Fruit fly (Drosophila melanogaster): ENCODE results near the gene Acn.
A peak's percentile ranks its signal among the peaks of the same experiment; 100 is the strongest.

Gene Acn

dm6 chr2L:19014032-19014880, 30.9 kb upstream of the Acn start (continued):
- peak; percentile 55 to 66 for TF ChIP-seq ss (GFP tag; optimal IDR thresholded peaks at IDR 0.05)
- TF ChIP-seq Eip78C (GFP tag) = peak; percentile 86
- TF ChIP-seq Ets96B (tag; optimal IDR thresholded peaks at IDR 0.05) = peak; percentile 62
- peak; percentile 33 for TF ChIP-seq CG9139 (GFP tag; optimal IDR thresholded peaks at IDR 0.05)
- TF ChIP-seq esn (GFP tag; optimal IDR thresholded peaks at IDR 0.05) = peak; percentile 54
- TF ChIP-seq CG15336 (GFP tag; IDR thresholded peaks at IDR 0.05) = peak; percentile 47
- peak; percentile 39 for TF ChIP-seq Hr4 (GFP tag; optimal IDR thresholded peaks at IDR 0.05)
- no peak for TF ChIP-seq fd85E (GFP tag; optimal IDR thresholded peaks at IDR 0.05)
- peak; percentile 19 for TF ChIP-seq pdm3 (GFP tag; optimal IDR thresholded peaks at IDR 0.05)
- no peak for TF ChIP-seq Sox14 (GFP tag; optimal IDR thresholded peaks at IDR 0.05)
- peak; percentile 61 for TF ChIP-seq dsx (GFP tag; optimal IDR thresholded peaks at IDR 0.05; ENCODE audit: poor library complexity, severe bottlenecking)
- TF ChIP-seq CG8119 (GFP tag; IDR thresholded peaks at IDR 0.05) = peak; percentile 40; the same call in 1 of the 3 replicates
- TF ChIP-seq CG3919 (GFP tag; optimal IDR thresholded peaks at IDR 0.05) = peak; percentile 30
- no peak for TF ChIP-seq CG7368 (GFP tag; optimal IDR thresholded peaks at IDR 0.05)
- TF ChIP-seq CG1621 (tag; optimal IDR thresholded peaks at IDR 0.05) = no peak
- no peak for TF ChIP-seq eg (GFP tag; IDR thresholded peaks at IDR 0.05)
- TF ChIP-seq Ets21C (GFP tag; optimal IDR thresholded peaks at IDR 0.05) = no peak
- no peak for TF ChIP-seq Gug (GFP tag; IDR thresholded peaks at IDR 0.05)
- TF ChIP-seq Blimp-1 (GFP tag; optimal IDR thresholded peaks at IDR 0.05) = no peak
- peak; percentile 41 for TF ChIP-seq CG10631 (GFP tag; optimal IDR thresholded peaks at IDR 0.05)
- no peak for TF ChIP-seq CG8319 (GFP tag; optimal IDR thresholded peaks at IDR 0.05)

- no peak for TF ChIP-seq dsx (GFP tag; optimal IDR thresholded peaks at IDR 0.05; ENCODE audit: poor library complexity, severe bottlenecking)
- TF ChIP-seq Hr38 (GFP tag; optimal IDR thresholded peaks at IDR 0.05) = no peak
- TF ChIP-seq CG11762 (GFP tag; optimal IDR thresholded peaks at IDR 0.05; ENCODE audit: insufficient read depth) = no peak
- no peak for TF ChIP-seq eg (GFP tag; IDR thresholded peaks at IDR 0.05)
- TF ChIP-seq OdsH (GFP tag; optimal IDR thresholded peaks at IDR 0.05) = no peak
- TF ChIP-seq Ets96B (tag; optimal IDR thresholded peaks at IDR 0.05) = no peak
- TF ChIP-seq CG6792 (GFP tag; optimal IDR thresholded peaks at IDR 0.05) = no peak
- TF ChIP-seq CG3919 (GFP tag; optimal IDR thresholded peaks at IDR 0.05) = no peak
- TF ChIP-seq acj6 (GFP tag; optimal IDR thresholded peaks at IDR 0.05) = no peak
- TF ChIP-seq Blimp-1 (GFP tag; optimal IDR thresholded peaks at IDR 0.05) = no peak
- TF ChIP-seq CG10631 (GFP tag; optimal IDR thresholded peaks at IDR 0.05) = no peak
- no peak for TF ChIP-seq salr (GFP tag; optimal IDR thresholded peaks at IDR 0.05)
- TF ChIP-seq fd59A (GFP tag; optimal IDR thresholded peaks at IDR 0.05) = no peak
These were observed 30.2 kb upstream of the Acn start for dm6 chr2L:19014881-19015366.

dm6 chr2L:19015628-19016027, 29.5 kb upstream of the Acn start:
- no peak for TF ChIP-seq Ets96B (tag; optimal IDR thresholded peaks at IDR 0.05)
- TF ChIP-seq CG7368 (GFP tag; optimal IDR thresholded peaks at IDR 0.05) = peak; percentile 45

- TF ChIP-seq Ets96B (tag; optimal IDR thresholded peaks at IDR 0.05) (no peak), Sox15 (GFP tag; optimal IDR thresholded peaks at IDR 0.05) (no peak), Eip78C (GFP tag) (no peak), Sox14 (GFP tag; optimal IDR thresholded peaks at IDR 0.05) (no peak), dac (GFP tag; optimal IDR thresholded peaks at IDR 0.05) (no peak)
These were observed 28.1 kb upstream of the Acn start for dm6 chr2L:19017060-19017459.

dm6 chr2L:19018266-19018665, 26.9 kb upstream of the Acn start:
- TF ChIP-seq svp (GFP tag) (peak; percentile 13), dsx (GFP tag; optimal IDR thresholded peaks at IDR 0.05; ENCODE audit: poor library complexity, severe bottlenecking) (no peak), Sox14 (GFP tag; optimal IDR thresholded peaks at IDR 0.05) (no peak), CG10631 (GFP tag; optimal IDR thresholded peaks at IDR 0.05) (no peak), salr (GFP tag; optimal IDR thresholded peaks at IDR 0.05) (no peak), Hr38 (GFP tag; optimal IDR thresholded peaks at IDR 0.05) (no peak)
